Worm (Caenorhabditis elegans) whole organism, L4/young adult: ENCODE measurements around the gene srj-54.

Experiments
- W03F9.2 ChIP-seq: fragments of 150-350 bp; optimal IDR thresholded peaks from 2 replicates; lab custom pipeline; 2014; ENCODE audit warnings: missing biosample characterization, missing genetic modification characterization
- dao-5 ChIP-seq: sonication (generic microtip); optimal IDR thresholded peaks from 2 replicates; lab custom pipeline; 2016; ENCODE audit warnings: missing genotype, missing genetic modification characterization, moderate library complexity, missing compliant biosample characterization
- him-1 ChIP-seq: sonication (generic microtip); optimal IDR thresholded peaks from 2 replicates; lab custom pipeline; 2016; ENCODE audit warnings: missing genotype, missing genetic modification reagents, missing genetic modification characterization, missing compliant biosample characterization

ce11 chrV:2892976-2893375 is 33.3 kb upstream of the srj-54 start, which contains the start of gene srh-127:
- TF ChIP-seq him-1 (tag; lab: Kevin White, UChicago) (no peak), dao-5 (tag; lab: Kevin White, UChicago) (no peak), W03F9.2 (tag; lab: Kevin White, UChicago) (no peak)
